ENCODE assay signal across 6 worm cellular contexts in genomic region chrX:13541335-13541734, ce11.
TF ChIP-seq lines count a peak whose summit lies in the region.

No protein-coding gene starts in this region.

TF ChIP-seq in whole organism, L1 larva, 84 proteins besides CTCF, POLR2A, EP300 and RAD21 (continues in another document):
- TF ChIP-seq nhr-85 (tag; lab: Kevin White, UChicago), result peak; percentile 87
- peak in 1 of 2 experiments; percentile 36 for TF ChIP-seq lsy-2 (tag; optimal IDR thresholded peaks at IDR 0.05; lab: Kevin White, UChicago)
- no peak for TF ChIP-seq sup-37 (GFP tag; optimal IDR thresholded peaks at IDR 0.05; lab: Kevin White, UChicago)
- TF ChIP-seq blmp-1 (tag; optimal IDR thresholded peaks at IDR 0.05; lab: Kevin White, UChicago), result peak; percentile 78
- peak; percentile 70 for TF ChIP-seq nhr-20 (tag; optimal IDR thresholded peaks at IDR 0.05; lab: Kevin White, UChicago)
- TF ChIP-seq ama-1 (optimal IDR thresholded peaks at IDR 0.05; lab: Kevin White, UChicago), result peak; percentile 59
- TF ChIP-seq C16A3.4 (tag; optimal IDR thresholded peaks at IDR 0.05; lab: Kevin White, UChicago), result peak; percentile 18
- TF ChIP-seq lin-35 (GFP tag; optimal IDR thresholded peaks at IDR 0.05; lab: Kevin White, UChicago), result peak in 1 of 2 experiments; percentile 75
- peak; percentile 56 for TF ChIP-seq tbx-2 (tag; optimal IDR thresholded peaks at IDR 0.05; lab: Kevin White, UChicago)
- no peak for TF ChIP-seq efl-1 (optimal IDR thresholded peaks at IDR 0.05; lab: Kevin White, UChicago)
- peak in 1 of 2 experiments; percentile 89 for TF ChIP-seq efl-1 (GFP tag; optimal IDR thresholded peaks at IDR 0.05 in 1 of 2; lab: Kevin White, UChicago)
- no peak for TF ChIP-seq skn-1 (tag; optimal IDR thresholded peaks at IDR 0.05; lab: Kevin White, UChicago)
- no peak for TF ChIP-seq fkh-10 (GFP tag; optimal IDR thresholded peaks at IDR 0.05; lab: Kevin White, UChicago)
- no peak for TF ChIP-seq hlh-17 (GFP tag; optimal IDR thresholded peaks at IDR 0.05; lab: Kevin White, UChicago; ENCODE audit: borderline replicate concordance)
- TF ChIP-seq unc-130 (tag; optimal IDR thresholded peaks at IDR 0.05; lab: Kevin White, UChicago), result peak; percentile 34

TF ChIP-seq in whole organism, L2 larva, 48 proteins besides CTCF, POLR2A, EP300 and RAD21 (continues in another document):
- TF ChIP-seq zag-1 (tag; optimal IDR thresholded peaks at IDR 0.05; lab: Kevin White, UChicago) (no peak), ztf-4 (tag; optimal IDR thresholded peaks at IDR 0.05; lab: Kevin White, UChicago) (no peak), lin-11 (tag; optimal IDR thresholded peaks at IDR 0.05; lab: Kevin White, UChicago) (no peak), aly-2 (tag; optimal IDR thresholded peaks at IDR 0.05; lab: Kevin White, UChicago) (no peak), nhr-11 (tag; optimal IDR thresholded peaks at IDR 0.05; lab: Kevin White, UChicago) (no peak), unc-39 (tag; optimal IDR thresholded peaks at IDR 0.05; lab: Kevin White, UChicago) (no peak), sma-3 (GFP tag; optimal IDR thresholded peaks at IDR 0.05; lab: Kevin White, UChicago) (peak; percentile 29), fos-1 (tag; optimal IDR thresholded peaks at IDR 0.05; lab: Kevin White, UChicago) (peak; percentile 30), unc-62 (GFP tag; optimal IDR thresholded peaks at IDR 0.05; lab: Kevin White, UChicago) (no peak), lin-39 (tag; optimal IDR thresholded peaks at IDR 0.05; lab: Kevin White, UChicago) (no peak), ztf-1 (GFP tag; conservative IDR thresholded peaks at IDR 0.05; lab: Robert Waterston, UW) (no peak), crh-2 (tag; optimal IDR thresholded peaks at IDR 0.05; lab: Kevin White, UChicago) (no peak), C34F6.9 (tag; optimal IDR thresholded peaks at IDR 0.05; lab: Kevin White, UChicago) (no peak), sem-4 (tag; optimal IDR thresholded peaks at IDR 0.05; lab: Kevin White, UChicago) (no peak), ama-1 (optimal IDR thresholded peaks at IDR 0.05; lab: Kevin White, UChicago) (peak; percentile 96), nhr-129 (tag; optimal IDR thresholded peaks at IDR 0.05; lab: Kevin White, UChicago) (no peak), alr-1 (tag; optimal IDR thresholded peaks at IDR 0.05; lab: Kevin White, UChicago) (no peak)

TF ChIP-seq in whole organism, L3 larva, 47 proteins besides CTCF, POLR2A, EP300 and RAD21:
- TF ChIP-seq nhr-43 (tag; optimal IDR thresholded peaks at IDR 0.05; lab: Kevin White, UChicago; ENCODE audit: poor library complexity, severe bottlenecking) (peak; percentile 35), nhr-67 (tag; optimal IDR thresholded peaks at IDR 0.05; lab: Kevin White, UChicago) (no peak), ama-1 (optimal IDR thresholded peaks at IDR 0.05; lab: Kevin White, UChicago) (peak; percentile 85), nhr-23 (tag; optimal IDR thresholded peaks at IDR 0.05; lab: Kevin White, UChicago) (peak; percentile 29), elt-1 (tag; optimal IDR thresholded peaks at IDR 0.05; lab: Kevin White, UChicago) (peak; percentile 37), nhr-76 (tag; optimal IDR thresholded peaks at IDR 0.05; lab: Kevin White, UChicago) (no peak), egl-5 (tag; optimal IDR thresholded peaks at IDR 0.05; lab: Kevin White, UChicago) (no peak), nhr-25 (tag; optimal IDR thresholded peaks at IDR 0.05; lab: Kevin White, UChicago) (peak; percentile 24), elt-2 (tag; optimal IDR thresholded peaks at IDR 0.05; lab: Kevin White, UChicago) (no peak), elt-3 (tag; optimal IDR thresholded peaks at IDR 0.05; lab: Kevin White, UChicago) (peak in 1 of 3 experiments; percentile 74), ceh-16 (tag; optimal IDR thresholded peaks at IDR 0.05; lab: Kevin White, UChicago) (no peak), R02D3.7 (tag; optimal IDR thresholded peaks at IDR 0.05; lab: Kevin White, UChicago) (no peak)

TF ChIP-seq in whole organism, L4 larva, 104 proteins besides CTCF, POLR2A, EP300 and RAD21 (continues in another document):
- TF ChIP-seq dve-1 (tag; optimal IDR thresholded peaks at IDR 0.05; lab: Kevin White, UChicago; ENCODE audit: insufficient read depth), result peak; percentile 22
- no peak for TF ChIP-seq daf-16 (GFP tag; optimal IDR thresholded peaks at IDR 0.05; lab: Kevin White, UChicago)
- peak; percentile 42 for TF ChIP-seq daf-16 (tag; optimal IDR thresholded peaks at IDR 0.05; lab: Kevin White, UChicago)
- no peak for TF ChIP-seq F37D6.2 (tag; optimal IDR thresholded peaks at IDR 0.05; lab: Kevin White, UChicago)
- TF ChIP-seq fos-1 (tag; optimal IDR thresholded peaks at IDR 0.05; lab: Kevin White, UChicago), result no peak
- no peak for TF ChIP-seq ZK337.2 (GFP tag; IDR thresholded peaks at IDR 0.05; lab: Robert Waterston, UW)
- TF ChIP-seq nhr-10 (tag; optimal IDR thresholded peaks at IDR 0.05; lab: Kevin White, UChicago), result no peak
- TF ChIP-seq unc-130 (GFP tag; optimal IDR thresholded peaks at IDR 0.05; lab: Kevin White, UChicago), result no peak
- no peak for TF ChIP-seq nhr-48 (tag; optimal IDR thresholded peaks at IDR 0.05; lab: Kevin White, UChicago)
- TF ChIP-seq fkh-10 (GFP tag; optimal IDR thresholded peaks at IDR 0.05; lab: Kevin White, UChicago), result no peak
- no peak for TF ChIP-seq zip-11 (GFP tag; IDR thresholded peaks at IDR 0.05; lab: Robert Waterston, UW)
- TF ChIP-seq mxl-3 (GFP tag; optimal IDR thresholded peaks at IDR 0.05; lab: Kevin White, UChicago), result peak; percentile 5
- TF ChIP-seq nhr-28 (tag; optimal IDR thresholded peaks at IDR 0.05; lab: Kevin White, UChicago), result peak; percentile 47
- no peak for TF ChIP-seq nhr-41 (GFP tag; IDR thresholded peaks at IDR 0.05; lab: Robert Waterston, UW)
- TF ChIP-seq dpl-1 (GFP tag; optimal IDR thresholded peaks at IDR 0.05; lab: Kevin White, UChicago), result no peak
- no peak for TF ChIP-seq T20F7.1 (GFP tag; optimal IDR thresholded peaks at IDR 0.05; lab: Kevin White, UChicago)
- TF ChIP-seq egl-43 (GFP tag; IDR thresholded peaks at IDR 0.05; lab: Robert Waterston, UW), result no peak
- TF ChIP-seq set-16 (GFP tag; IDR thresholded peaks at IDR 0.05; lab: Robert Waterston, UW), result no peak
- no peak for TF ChIP-seq lin-29 (GFP tag; IDR thresholded peaks at IDR 0.05; lab: Robert Waterston, UW)

TF ChIP-seq in whole organism, late embryonic, 69 proteins besides CTCF, POLR2A, EP300 and RAD21:
- TF ChIP-seq ceh-19 (GFP tag; optimal IDR thresholded peaks at IDR 0.05; lab: Kevin White, UChicago) (no peak), dve-1 (tag; optimal IDR thresholded peaks at IDR 0.05; lab: Kevin White, UChicago) (peak; percentile 15)
TF ChIP-seq in whole organism, late embryonic: peak in this region for 1.

TF ChIP-seq in whole organism, young adult, 124 proteins besides CTCF, POLR2A, EP300 and RAD21:
- TF ChIP-seq nhr-80 (tag; optimal IDR thresholded peaks at IDR 0.05; lab: Kevin White, UChicago), result peak; percentile 21
- TF ChIP-seq die-1 (tag; optimal IDR thresholded peaks at IDR 0.05; lab: Kevin White, UChicago), result no peak
- no peak for TF ChIP-seq Y53F4B.3 (GFP tag; IDR thresholded peaks at IDR 0.05; lab: Robert Waterston, UW)
- TF ChIP-seq F39B2.1 (GFP tag; IDR thresholded peaks at IDR 0.05; lab: Robert Waterston, UW), result no peak
- no peak for TF ChIP-seq rpc-1 (optimal IDR thresholded peaks at IDR 0.05; lab: Kevin White, UChicago)
- no peak for TF ChIP-seq rpc-1 (tag; optimal IDR thresholded peaks at IDR 0.05; lab: Kevin White, UChicago)
- TF ChIP-seq tlf-1 (GFP tag; optimal IDR thresholded peaks at IDR 0.05; lab: Kevin White, UChicago), result no peak
- no peak for TF ChIP-seq hmg-20 (GFP tag; IDR thresholded peaks at IDR 0.05; lab: Robert Waterston, UW)
- no peak for TF ChIP-seq F57C9.4 (tag; optimal IDR thresholded peaks at IDR 0.05; lab: Kevin White, UChicago)
- no peak for TF ChIP-seq ceh-58 (GFP tag; IDR thresholded peaks at IDR 0.05; lab: Robert Waterston, UW)
- no peak for TF ChIP-seq sea-2 (GFP tag; IDR thresholded peaks at IDR 0.05; lab: Robert Waterston, UW)
- no peak for TF ChIP-seq ztf-18 (tag; optimal IDR thresholded peaks at IDR 0.05; lab: Kevin White, UChicago)
- TF ChIP-seq lin-40 (tag; optimal IDR thresholded peaks at IDR 0.05; lab: Kevin White, UChicago), result peak; percentile 35
- TF ChIP-seq hrde-1 (tag; optimal IDR thresholded peaks at IDR 0.05; lab: Kevin White, UChicago; ENCODE audit: borderline replicate concordance), result no peak
- TF ChIP-seq ceh-100 (GFP tag; IDR thresholded peaks at IDR 0.05; lab: Robert Waterston, UW), result no peak
- no peak for TF ChIP-seq T26A5.8 (tag; optimal IDR thresholded peaks at IDR 0.05; lab: Kevin White, UChicago)
- peak; percentile 88 for TF ChIP-seq ama-1 (optimal IDR thresholded peaks at IDR 0.05; lab: Kevin White, UChicago)
- TF ChIP-seq ama-1 (GFP tag; optimal IDR thresholded peaks at IDR 0.05; lab: Kevin White, UChicago), result no peak
- no peak for TF ChIP-seq madf-3 (GFP tag; IDR thresholded peaks at IDR 0.05; lab: Robert Waterston, UW)
